Fruit fly (Drosophila melanogaster): Measurements from ENCODE around the gene tHMG2.

DNA sequence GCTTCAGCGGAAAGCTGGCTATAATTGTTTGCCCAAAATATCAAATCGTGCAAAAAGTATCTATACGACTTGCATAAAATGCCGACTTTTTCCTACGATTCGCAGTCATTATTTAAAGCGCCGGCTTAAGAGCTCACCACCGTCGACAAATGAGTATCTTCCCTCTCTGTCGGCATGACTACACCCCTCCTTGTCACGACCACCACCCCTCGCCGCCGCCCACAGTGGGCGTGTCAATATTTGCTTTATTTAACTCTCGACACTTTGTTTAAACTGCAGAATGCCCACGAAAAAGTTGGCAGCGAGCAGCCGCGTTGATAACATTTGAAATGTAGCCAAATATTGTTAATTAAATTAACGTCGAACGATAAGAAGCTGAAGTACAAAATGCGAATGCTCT lies 25.5 kb downstream of the tHMG2 start:
- TF ChIP-seq psq (optimal IDR thresholded peaks at IDR 0.05) (no peak), insv (optimal IDR thresholded peaks at IDR 0.05) (no peak), Myc (optimal IDR thresholded peaks at IDR 0.05) (no peak), h (optimal IDR thresholded peaks at IDR 0.05) (no peak), Sin3A (optimal IDR thresholded peaks at IDR 0.05) (no peak), ttk (optimal IDR thresholded peaks at IDR 0.05) (no peak)
